Fruit fly (Drosophila melanogaster): ENCODE results near the gene CG42331.

DNA sequence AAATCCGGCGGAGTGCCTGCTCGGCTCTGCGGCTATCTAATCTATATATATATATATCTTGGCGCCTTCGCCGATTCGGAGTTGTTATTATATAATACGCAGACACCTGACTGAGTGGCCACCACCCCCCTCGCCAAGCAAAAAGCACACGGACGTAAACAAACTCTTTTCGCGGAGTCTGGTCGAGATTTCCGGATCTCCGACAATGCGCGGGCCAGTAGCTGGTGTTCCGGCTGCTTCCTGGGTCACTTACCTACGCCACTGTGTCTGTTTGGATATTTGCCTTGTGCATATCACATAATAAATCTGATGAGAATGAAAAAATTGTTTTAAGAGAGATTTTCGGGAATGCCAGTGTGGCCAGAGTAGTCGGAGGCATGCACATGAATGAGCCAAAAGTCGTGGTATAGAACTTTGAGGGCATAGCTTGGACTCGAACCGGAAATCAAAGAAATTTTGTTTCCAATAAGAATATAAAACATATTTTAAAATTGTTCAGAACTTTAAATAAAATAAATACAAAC is 15.1 kb downstream of the CG42331 start, which contains the start of gene CG5805:
- TF ChIP-seq gl (tag; optimal IDR thresholded peaks at IDR 0.05) (peak; percentile 22), CG4496 (GFP tag; IDR thresholded peaks at IDR 0.05) (peak; percentile 85), CG15710 (tag; optimal IDR thresholded peaks at IDR 0.05) (peak; percentile 38), rn (GFP tag; IDR thresholded peaks at IDR 0.05) (0 out of 2 replicates have a peak, but pooled peaks have one; percentile 7), Pif1B (GFP tag; optimal IDR thresholded peaks at IDR 0.05) (peak; percentile 24), CG8159 (tag; optimal IDR thresholded peaks at IDR 0.05) (peak; percentile 50), D1 (tag; optimal IDR thresholded peaks at IDR 0.05) (no peak), CG8301 (tag; optimal IDR thresholded peaks at IDR 0.05) (no peak)

Measured in whole organism, pupa.